Fruit fly (Drosophila melanogaster): ENCODE results near the gene BBIP1.

The BBIP1 gene

dm6 chr3R:9404104-9404512 is at the start of gene BBIP1, which contains the start of the genes CG9356 and CG8135:
TSS of gene BBIP1 (plus strand) at chr3R:9404385.
TSS of gene CG9356 (minus strand) at chr3R:9404269.
TSS of gene CG8135 (plus strand) at chr3R:9404385.
- no peak for TF ChIP-seq woc (GFP tag; optimal IDR thresholded peaks at IDR 0.05)
- peak; percentile 8 for TF ChIP-seq jim (GFP tag; optimal IDR thresholded peaks at IDR 0.05)
- TF ChIP-seq br (GFP tag; optimal IDR thresholded peaks at IDR 0.05): no peak
- TF ChIP-seq CG9705 (GFP tag; optimal IDR thresholded peaks at IDR 0.05): peak; percentile 31
- TF ChIP-seq psq (GFP tag; optimal IDR thresholded peaks at IDR 0.05): peak; percentile 62
- TF ChIP-seq CG32264 (GFP tag; optimal IDR thresholded peaks at IDR 0.05): peak; percentile 75
- TF ChIP-seq Myc (optimal IDR thresholded peaks at IDR 0.05): peak; percentile 34
- TF ChIP-seq Rel (GFP tag; optimal IDR thresholded peaks at IDR 0.05): no peak
- TF ChIP-seq Rel (tag; optimal IDR thresholded peaks at IDR 0.05): peak; percentile 98
- TF ChIP-seq ey (GFP tag; optimal IDR thresholded peaks at IDR 0.05): peak; percentile 83
- peak; percentile 81 for TF ChIP-seq sv (GFP tag; optimal IDR thresholded peaks at IDR 0.05)
- peak; percentile 82 for TF ChIP-seq rgr (GFP tag; optimal IDR thresholded peaks at IDR 0.05)
- TF ChIP-seq Sp1 (GFP tag; optimal IDR thresholded peaks at IDR 0.05): no peak
- TF ChIP-seq foxo (GFP tag; optimal IDR thresholded peaks at IDR 0.05): peak in 1 of 2 experiments; percentile 86
- no peak for TF ChIP-seq pan (optimal IDR thresholded peaks at IDR 0.05)
- peak; percentile 73 for TF ChIP-seq Hr83 (GFP tag; optimal IDR thresholded peaks at IDR 0.05; ENCODE audit: poor library complexity, severe bottlenecking)
- peak; percentile 11 for TF ChIP-seq GATAd (GFP tag; optimal IDR thresholded peaks at IDR 0.05)
- TF ChIP-seq OdsH (GFP tag; optimal IDR thresholded peaks at IDR 0.05): peak; percentile 61

dm6 chr3R:9355195-9355594 is 49.0 kb upstream of the BBIP1 start, which contains the start of gene CG43675:
TSS of gene CG43675 (plus strand) at chr3R:9355495.
- TF ChIP-seq jim (GFP tag; optimal IDR thresholded peaks at IDR 0.05) (no peak), usp (GFP tag; optimal IDR thresholded peaks at IDR 0.05) (no peak), Hnf4 (GFP tag; optimal IDR thresholded peaks at IDR 0.05) (no peak), OdsH (GFP tag; optimal IDR thresholded peaks at IDR 0.05) (no peak), dl (GFP tag; optimal IDR thresholded peaks at IDR 0.05; ENCODE audit: insufficient read depth in 1 of 2, partially characterized antibody in 2 of 2) (no peak), N (GFP tag; optimal IDR thresholded peaks at IDR 0.05) (no peak), Hr83 (GFP tag; optimal IDR thresholded peaks at IDR 0.05; ENCODE audit: poor library complexity, severe bottlenecking) (no peak), Dfd (GFP tag; optimal IDR thresholded peaks at IDR 0.05) (no peak), ey (GFP tag; optimal IDR thresholded peaks at IDR 0.05) (no peak), CG9705 (GFP tag; optimal IDR thresholded peaks at IDR 0.05) (no peak), Dif (GFP tag; optimal IDR thresholded peaks at IDR 0.05; ENCODE audit: partially characterized antibody) (no peak)

dm6 chr3R:9359393-9359792 is 44.8 kb upstream of the BBIP1 start:
- TF ChIP-seq CG9705 (GFP tag; optimal IDR thresholded peaks at IDR 0.05): no peak
- TF ChIP-seq br (GFP tag; optimal IDR thresholded peaks at IDR 0.05): no peak
- TF ChIP-seq h (GFP tag; optimal IDR thresholded peaks at IDR 0.05): no peak
- no peak for TF ChIP-seq fru (GFP tag; optimal IDR thresholded peaks at IDR 0.05)
- TF ChIP-seq dsf (GFP tag; optimal IDR thresholded peaks at IDR 0.05; ENCODE audit: borderline replicate concordance): no peak
- no peak for TF ChIP-seq rgr (GFP tag; optimal IDR thresholded peaks at IDR 0.05)
- TF ChIP-seq dl (GFP tag; optimal IDR thresholded peaks at IDR 0.05; ENCODE audit: insufficient read depth in 1 of 2, partially characterized antibody in 2 of 2): no peak
- peak; percentile 5 for TF ChIP-seq Dif (GFP tag; optimal IDR thresholded peaks at IDR 0.05; ENCODE audit: partially characterized antibody)

dm6 chr3R:9363066-9363719 is 41.0 kb upstream of the BBIP1 start, which contains the start of gene CG18473:
TSS of gene CG18473 (plus strand) at chr3R:9363305.
- TF ChIP-seq Rel (GFP tag; optimal IDR thresholded peaks at IDR 0.05) (no peak), Rel (tag; optimal IDR thresholded peaks at IDR 0.05) (peak; percentile 87), Abd-B (GFP tag; optimal IDR thresholded peaks at IDR 0.05) (no peak), sage (GFP tag; optimal IDR thresholded peaks at IDR 0.05) (no peak), fru (GFP tag; optimal IDR thresholded peaks at IDR 0.05) (no peak)

dm6 chr3R:9365121-9365520 is 39.1 kb upstream of the BBIP1 start, which contains the start of gene Srr:
TSS of gene Srr (plus strand) at chr3R:9365398.
- TF ChIP-seq tai (GFP tag; optimal IDR thresholded peaks at IDR 0.05) (no peak), Dif (GFP tag; optimal IDR thresholded peaks at IDR 0.05; ENCODE audit: partially characterized antibody) (no peak), jim (GFP tag; optimal IDR thresholded peaks at IDR 0.05) (no peak), h (GFP tag; optimal IDR thresholded peaks at IDR 0.05) (no peak), GATAd (GFP tag; optimal IDR thresholded peaks at IDR 0.05) (no peak), CG9705 (GFP tag; optimal IDR thresholded peaks at IDR 0.05) (no peak), HLH106 (tag; optimal IDR thresholded peaks at IDR 0.05) (no peak), psq (GFP tag; optimal IDR thresholded peaks at IDR 0.05) (no peak), pan (optimal IDR thresholded peaks at IDR 0.05) (no peak), usp (GFP tag; optimal IDR thresholded peaks at IDR 0.05) (no peak), brk (GFP tag; optimal IDR thresholded peaks at IDR 0.05) (no peak), Rel (GFP tag; optimal IDR thresholded peaks at IDR 0.05) (no peak), Rel (tag; optimal IDR thresholded peaks at IDR 0.05) (no peak), Abd-B (GFP tag; optimal IDR thresholded peaks at IDR 0.05) (no peak), Mio (GFP tag; optimal IDR thresholded peaks at IDR 0.05) (no peak), sv (GFP tag; optimal IDR thresholded peaks at IDR 0.05) (no peak), N (GFP tag; optimal IDR thresholded peaks at IDR 0.05) (no peak), dmrt93B (GFP tag; optimal IDR thresholded peaks at IDR 0.05) (no peak), foxo (GFP tag; optimal IDR thresholded peaks at IDR 0.05) (no peak)

All from whole organism, wandering third instar larva.